Worm (Caenorhabditis elegans) whole organism, L2 larva: Measurements from ENCODE around the gene ddx-17.
A peak's percentile ranks its signal among the peaks of the same experiment; 100 is the strongest.

Experiments used
- C34F6.9 ChIP-seq: fragments of 150-350 bp; optimal IDR thresholded peaks from 2 replicates; lab custom pipeline; 2014; ENCODE audit warnings: missing biosample characterization, missing genetic modification characterization
- F13H6.1 ChIP-seq: sonication (generic microtip); optimal IDR thresholded peaks from 2 replicates; lab custom pipeline; 2016; ENCODE audit warnings: missing genetic modification characterization, missing compliant biosample characterization
- R02D3.7 ChIP-seq: fragments of 150-350 bp; optimal IDR thresholded peaks from 2 replicates; lab custom pipeline; 2014; ENCODE audit warnings: missing biosample characterization, missing genetic modification characterization
- Y55F3AM.14 ChIP-seq: fragments of 200-800 bp; sonication (Bioruptor generic); optimal IDR thresholded peaks from 2 replicates; lab custom pipeline; 2018; ENCODE audit warnings: mild to moderate bottlenecking, missing genetic modification characterization, missing compliant biosample characterization
- ZK546.5 ChIP-seq: sonication (generic microtip); optimal IDR thresholded peaks from 2 replicates; lab custom pipeline; 2017; ENCODE audit warnings: missing biosample characterization, missing genetic modification characterization
- alr-1 ChIP-seq: fragments of 150-350 bp; optimal IDR thresholded peaks from 2 replicates; lab custom pipeline; 2014; ENCODE audit warnings: missing biosample characterization, missing genetic modification characterization
- ama-1 ChIP-seq: fragments of 150-350 bp; optimal IDR thresholded peaks from 2 replicates; lab custom pipeline; 2018; ENCODE audit warnings: inconsistent platforms
- blmp-1 ChIP-seq: sonication (generic microtip); optimal IDR thresholded peaks from 2 replicates; lab custom pipeline; 2017; ENCODE audit warnings: missing genetic modification characterization, mild to moderate bottlenecking, missing compliant biosample characterization, antibody characterized with exemption, moderate library complexity; ENCODE audit not compliant: insufficient read depth
- ceh-16 ChIP-seq: fragments of 150-350 bp; optimal IDR thresholded peaks from 2 replicates; lab custom pipeline; 2014; ENCODE audit warnings: missing biosample characterization, missing genetic modification characterization
- ceh-82 ChIP-seq: fragments of 150-350 bp; optimal IDR thresholded peaks from 2 replicates; lab custom pipeline; 2014; ENCODE audit warnings: missing biosample characterization, missing genetic modification characterization
- crh-2 ChIP-seq: sonication (generic microtip); optimal IDR thresholded peaks from 2 replicates; lab custom pipeline; 2017; ENCODE audit warnings: missing biosample characterization, missing genetic modification characterization
- dmd-4 ChIP-seq: sonication (generic microtip); optimal IDR thresholded peaks from 2 replicates; lab custom pipeline; 2017; ENCODE audit warnings: missing biosample characterization, missing genetic modification characterization
- egl-27 ChIP-seq: sonication (generic microtip); optimal IDR thresholded peaks from 3 replicates; lab custom pipeline; 2017; ENCODE audit warnings: missing biosample characterization, missing genetic modification reagents, missing genetic modification characterization
- elt-1 ChIP-seq: fragments of 150-350 bp; optimal IDR thresholded peaks from 2 replicates; lab custom pipeline; 2014; ENCODE audit warnings: missing biosample characterization, missing genetic modification characterization
- elt-3 ChIP-seq: sonication (generic microtip); optimal IDR thresholded peaks from 2 replicates; lab custom pipeline; 2017; ENCODE audit warnings: missing biosample characterization, missing genetic modification characterization
- fos-1 ChIP-seq: fragments of 150-350 bp; optimal IDR thresholded peaks from 2 replicates; lab custom pipeline; 2014; ENCODE audit warnings: missing biosample characterization, missing genetic modification characterization
- gmeb-1 ChIP-seq: fragments of 150-350 bp; optimal IDR thresholded peaks from 2 replicates; lab custom pipeline; 2014; ENCODE audit warnings: missing biosample characterization, missing genetic modification characterization
- lin-11 ChIP-seq: fragments of 150-350 bp; sonication (generic microtip); optimal IDR thresholded peaks from 2 replicates; lab custom pipeline; 2014; ENCODE audit warnings: missing biosample characterization, missing genetic modification characterization, inconsistent platforms, mixed read lengths
- lin-13 ChIP-seq: fragments of 150-350 bp; optimal IDR thresholded peaks from 2 replicates; lab custom pipeline; 2014; ENCODE audit warnings: missing biosample characterization, missing genetic modification reagents, missing genetic modification characterization
- lin-39 ChIP-seq: fragments of 150-350 bp; optimal IDR thresholded peaks from 2 replicates; lab custom pipeline; 2014; ENCODE audit warnings: missing biosample characterization, missing genetic modification reagents, missing genetic modification characterization
- lsy-2 ChIP-seq, 2 experiments: fragments of 150-350 bp in 1 of 2; sonication (generic microtip) in 1 of 2; optimal IDR thresholded peaks; 2 replicates each; lab custom pipeline; 2014 to 2017; ENCODE audit warnings: missing biosample characterization in 2 of 2, missing genetic modification characterization in 2 of 2
- mab-5 ChIP-seq: fragments of 150-350 bp; optimal IDR thresholded peaks from 2 replicates; lab custom pipeline; 2014; ENCODE audit warnings: missing biosample characterization, missing genetic modification characterization
- mbf-1 ChIP-seq: sonication (generic microtip); optimal IDR thresholded peaks from 2 replicates; lab custom pipeline; 2017; ENCODE audit warnings: missing biosample characterization, missing genetic modification characterization
- mdl-1 ChIP-seq, 2 experiments: fragments of 150-350 bp in 1 of 2; sonication (generic microtip) in 1 of 2; optimal IDR thresholded peaks; 2 replicates each; lab custom pipeline; 2017; ENCODE audit warnings: missing biosample characterization in 2 of 2, missing genetic modification characterization in 2 of 2
- nhr-10 ChIP-seq: sonication (generic microtip); optimal IDR thresholded peaks from 2 replicates; lab custom pipeline; 2017; ENCODE audit warnings: missing biosample characterization, missing genetic modification characterization
- nhr-12 ChIP-seq: fragments of 150-350 bp; optimal IDR thresholded peaks from 2 replicates; lab custom pipeline; 2014; ENCODE audit warnings: missing biosample characterization, missing genetic modification characterization
- nhr-129 ChIP-seq: fragments of 150-350 bp; optimal IDR thresholded peaks from 2 replicates; lab custom pipeline; 2014; ENCODE audit warnings: missing biosample characterization, missing genetic modification characterization
- nhr-21 ChIP-seq: fragments of 150-350 bp; optimal IDR thresholded peaks from 2 replicates; lab custom pipeline; 2014; ENCODE audit warnings: missing biosample characterization, missing genetic modification characterization
- nhr-23 ChIP-seq: fragments of 150-350 bp; optimal IDR thresholded peaks from 2 replicates; lab custom pipeline; 2014; ENCODE audit warnings: missing biosample characterization, missing genetic modification reagents, missing genetic modification characterization
- nhr-237 ChIP-seq: fragments of 150-350 bp; optimal IDR thresholded peaks from 2 replicates; lab custom pipeline; 2014; ENCODE audit warnings: missing biosample characterization, missing genetic modification characterization
- peb-1 ChIP-seq: fragments of 150-350 bp; optimal IDR thresholded peaks from 2 replicates; lab custom pipeline; 2014; ENCODE audit warnings: missing biosample characterization, missing genetic modification characterization
- sem-4 ChIP-seq: fragments of 150-350 bp; optimal IDR thresholded peaks from 2 replicates; lab custom pipeline; 2014; ENCODE audit warnings: missing biosample characterization, missing genetic modification reagents, missing genetic modification characterization
- sma-3 ChIP-seq: sonication (generic microtip); optimal IDR thresholded peaks from 2 replicates; lab custom pipeline; 2016; ENCODE audit warnings: missing genetic modification reagents, missing genetic modification characterization, missing compliant biosample characterization
- sma-9 ChIP-seq, 2 experiments: fragments of 150-350 bp in 1 of 2; sonication (generic microtip) in 1 of 2; optimal IDR thresholded peaks; 2 replicates each; lab custom pipeline; 2014 to 2016; ENCODE audit warnings: missing genetic modification characterization in 2 of 2, mild to moderate bottlenecking in 1 of 2, missing biosample characterization in 1 of 2, missing compliant biosample characterization in 1 of 2, missing genetic modification reagents in 1 of 2, moderate library complexity in 1 of 2
- snpc-4 ChIP-seq: fragments of 150-350 bp; optimal IDR thresholded peaks from 2 replicates; lab custom pipeline; 2014; ENCODE audit warnings: missing biosample characterization, missing genetic modification characterization
- unc-39 ChIP-seq: fragments of 150-350 bp; optimal IDR thresholded peaks from 2 replicates; lab custom pipeline; 2014; ENCODE audit warnings: missing biosample characterization, missing genetic modification characterization
- unc-55 ChIP-seq: fragments of 150-350 bp; sonication (generic microtip); optimal IDR thresholded peaks from 3 replicates; lab custom pipeline; 2014; ENCODE audit warnings: missing biosample characterization, missing genetic modification reagents, missing genetic modification characterization
- unc-62 ChIP-seq: fragments of 150-350 bp; optimal IDR thresholded peaks from 2 replicates; lab custom pipeline; 2014; ENCODE audit warnings: missing biosample characterization, missing genetic modification reagents, missing genetic modification characterization
- ztf-11 ChIP-seq: sonication (generic microtip); optimal IDR thresholded peaks from 2 replicates; lab custom pipeline; 2017; ENCODE audit warnings: missing biosample characterization, missing genetic modification characterization
- ztf-4 ChIP-seq: fragments of 150-350 bp; optimal IDR thresholded peaks from 2 replicates; lab custom pipeline; 2014; ENCODE audit warnings: missing biosample characterization, missing genetic modification characterization

ddx-17 gene

ce11 chrV:14033649-14034048, 21.8 kb upstream of the ddx-17 start, which contains the start of gene ins-10:
ins-10 (plus strand) TSS chrV:14033949.
- TF ChIP-seq nhr-129 (no peak), Y55F3AM.14 (GFP tag; lab: Kevin White, UChicago) (no peak), unc-55 (GFP tag; lab: Kevin White, UChicago) (no peak), R02D3.7 (tag; lab: Kevin White, UChicago) (no peak), sma-3 (no peak), C34F6.9 (tag; lab: Kevin White, UChicago) (no peak), lin-39 (tag; lab: Kevin White, UChicago) (no peak), F13H6.1 (tag; lab: Kevin White, UChicago) (no peak), gmeb-1 (tag; lab: Kevin White, UChicago) (no peak), sem-4 (tag; lab: Kevin White, UChicago) (no peak), ZK546.5 (tag; lab: Kevin White, UChicago) (no peak), peb-1 (no peak), nhr-237 (tag; lab: Kevin White, UChicago) (no peak), ztf-4 (tag; lab: Kevin White, UChicago) (no peak)

ce11 chrV:14028256-14028743, 16.4 kb upstream of the ddx-17 start:
- TF ChIP-seq lsy-2 (tag; optimal IDR thresholded peaks at IDR 0.05; lab: Kevin White, UChicago), result peak in 1 of 2 experiments; percentile 42
- no peak for TF ChIP-seq unc-39
- TF ChIP-seq crh-2 (tag; lab: Kevin White, UChicago), result peak; percentile 61
- no peak for TF ChIP-seq sem-4 (tag; lab: Kevin White, UChicago)
- TF ChIP-seq fos-1 (tag; lab: Kevin White, UChicago), result peak; percentile 4
- TF ChIP-seq nhr-129, result no peak
- TF ChIP-seq sma-3, result peak; percentile 72
- TF ChIP-seq dmd-4 (tag; lab: Kevin White, UChicago), result no peak
- peak; percentile 89 for TF ChIP-seq ama-1
- TF ChIP-seq unc-55 (GFP tag; lab: Kevin White, UChicago), result no peak
- TF ChIP-seq nhr-12 (tag; lab: Kevin White, UChicago), result no peak
- TF ChIP-seq ZK546.5 (tag; lab: Kevin White, UChicago), result no peak
- peak; percentile 59 for TF ChIP-seq nhr-21 (tag; lab: Kevin White, UChicago)
- TF ChIP-seq elt-3, result no peak
- TF ChIP-seq Y55F3AM.14 (GFP tag; lab: Kevin White, UChicago), result peak; percentile 47
- TF ChIP-seq alr-1 (tag; lab: Kevin White, UChicago), result no peak
- TF ChIP-seq nhr-23 (tag; lab: Kevin White, UChicago), result no peak
- no peak for TF ChIP-seq lin-11 (tag; lab: Kevin White, UChicago)
- TF ChIP-seq blmp-1, result no peak
- TF ChIP-seq nhr-10 (tag; lab: Kevin White, UChicago), result no peak
- peak; percentile 52 for TF ChIP-seq gmeb-1 (tag; lab: Kevin White, UChicago)
- TF ChIP-seq R02D3.7 (tag; lab: Kevin White, UChicago), result no peak
- TF ChIP-seq egl-27, result no peak
- TF ChIP-seq lin-13 (GFP tag; lab: Kevin White, UChicago), result peak; percentile 29
- peak; percentile 40 for TF ChIP-seq sma-9 (GFP tag; optimal IDR thresholded peaks at IDR 0.05; lab: Kevin White, UChicago)
- no peak for TF ChIP-seq sma-9 (tag; optimal IDR thresholded peaks at IDR 0.05; lab: Kevin White, UChicago)
- TF ChIP-seq mdl-1 (tag; optimal IDR thresholded peaks at IDR 0.05; lab: Kevin White, UChicago), result no peak
- no peak for TF ChIP-seq peb-1
- no peak for TF ChIP-seq mab-5 (tag; lab: Kevin White, UChicago)
- peak; percentile 18 for TF ChIP-seq F13H6.1 (tag; lab: Kevin White, UChicago)
- no peak for TF ChIP-seq C34F6.9 (tag; lab: Kevin White, UChicago)
- TF ChIP-seq nhr-237 (tag; lab: Kevin White, UChicago), result no peak
- TF ChIP-seq lin-39 (tag; lab: Kevin White, UChicago), result no peak
- peak; percentile 95 for TF ChIP-seq snpc-4 (tag; lab: Kevin White, UChicago)
- TF ChIP-seq mbf-1, result no peak
- TF ChIP-seq ceh-82 (tag; lab: Kevin White, UChicago), result no peak
- no peak for TF ChIP-seq ceh-16 (tag; lab: Kevin White, UChicago)
- TF ChIP-seq ztf-4 (tag; lab: Kevin White, UChicago), result no peak
- no peak for TF ChIP-seq elt-1 (tag; lab: Kevin White, UChicago)
- TF ChIP-seq ztf-11 (tag; lab: Kevin White, UChicago), result no peak
- no peak for TF ChIP-seq unc-62 (GFP tag; lab: Kevin White, UChicago)
